Worm (Caenorhabditis elegans) whole organism, L2 larva: ENCODE measurements around the gene bath-23.

Source experiments
- ZK546.5 ChIP-seq: sonication (generic microtip); optimal IDR thresholded peaks from 2 replicates; lab custom pipeline; 2017; ENCODE audit warnings: missing biosample characterization, missing genetic modification characterization
- ama-1 ChIP-seq: fragments of 150-350 bp; optimal IDR thresholded peaks from 2 replicates; lab custom pipeline; 2018; ENCODE audit warnings: inconsistent platforms
- ceh-82 ChIP-seq: fragments of 150-350 bp; optimal IDR thresholded peaks from 2 replicates; lab custom pipeline; 2014; ENCODE audit warnings: missing biosample characterization, missing genetic modification characterization
- lin-39 ChIP-seq: fragments of 150-350 bp; optimal IDR thresholded peaks from 2 replicates; lab custom pipeline; 2014; ENCODE audit warnings: missing biosample characterization, missing genetic modification reagents, missing genetic modification characterization
- nhr-11 ChIP-seq: fragments of 150-350 bp; optimal IDR thresholded peaks from 2 replicates; lab custom pipeline; 2014; ENCODE audit warnings: missing biosample characterization, missing genetic modification characterization
- nhr-129 ChIP-seq: fragments of 150-350 bp; optimal IDR thresholded peaks from 2 replicates; lab custom pipeline; 2014; ENCODE audit warnings: missing biosample characterization, missing genetic modification characterization
- nhr-21 ChIP-seq: fragments of 150-350 bp; optimal IDR thresholded peaks from 2 replicates; lab custom pipeline; 2014; ENCODE audit warnings: missing biosample characterization, missing genetic modification characterization
- nhr-237 ChIP-seq: fragments of 150-350 bp; optimal IDR thresholded peaks from 2 replicates; lab custom pipeline; 2014; ENCODE audit warnings: missing biosample characterization, missing genetic modification characterization
- nhr-6 ChIP-seq: fragments of 150-350 bp; optimal IDR thresholded peaks from 2 replicates; lab custom pipeline; 2014; ENCODE audit warnings: missing biosample characterization, missing genetic modification characterization
- unc-62 ChIP-seq: fragments of 150-350 bp; optimal IDR thresholded peaks from 2 replicates; lab custom pipeline; 2014; ENCODE audit warnings: missing biosample characterization, missing genetic modification reagents, missing genetic modification characterization
- ztf-11 ChIP-seq: sonication (generic microtip); optimal IDR thresholded peaks from 2 replicates; lab custom pipeline; 2017; ENCODE audit warnings: missing biosample characterization, missing genetic modification characterization

DNA sequence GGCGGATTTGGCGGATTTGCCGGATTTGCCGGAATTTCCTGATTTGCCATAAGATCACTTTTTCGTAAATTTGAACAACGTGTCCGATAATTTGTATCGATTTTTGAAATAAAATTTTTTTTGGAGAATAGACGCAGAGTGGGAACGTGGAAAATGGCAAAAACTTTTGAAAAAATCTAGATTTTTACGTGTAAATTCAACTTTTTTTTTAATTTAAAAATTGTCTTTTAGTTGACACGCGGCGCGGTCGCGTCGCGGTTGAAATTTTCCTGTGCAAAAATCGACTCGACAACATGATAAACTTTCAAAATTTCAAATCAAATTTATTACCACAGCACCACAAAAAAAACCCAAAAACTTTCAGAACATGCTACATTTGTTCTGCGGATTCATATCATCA is 24.4 kb downstream of the bath-23 start, which contains the start of gene nep-20:
- TF ChIP-seq nhr-11: no peak
- no peak for TF ChIP-seq nhr-129 (tag; lab: Kevin White, UChicago)
- no peak for TF ChIP-seq ZK546.5 (tag; lab: Kevin White, UChicago)
- no peak for TF ChIP-seq lin-39 (tag; lab: Kevin White, UChicago)
- TF ChIP-seq ztf-11: no peak
- no peak for TF ChIP-seq unc-62 (GFP tag; lab: Kevin White, UChicago)
- TF ChIP-seq ama-1 (lab: Kevin White, UChicago): no peak
- TF ChIP-seq nhr-21: no peak
- no peak for TF ChIP-seq nhr-6 (tag; lab: Kevin White, UChicago)
- TF ChIP-seq ceh-82 (tag; lab: Kevin White, UChicago): no peak
- no peak for TF ChIP-seq nhr-237 (tag; lab: Kevin White, UChicago)
